Fruit fly (Drosophila melanogaster): ENCODE results near the gene mtd.
A peak's percentile ranks its signal among the peaks of the same experiment; 100 is the strongest.

mtd gene

dm6 chr3R:5392621-5393020 is 42.4 kb upstream of the mtd start, which contains the start of gene kkv (continued):
- 0 out of 3 replicates have a peak, but pooled peaks have one; percentile 41 for TF ChIP-seq mld (GFP tag; IDR thresholded peaks at IDR 0.05; ENCODE audit: partially characterized antibody)
- no peak for TF ChIP-seq Myb (GFP tag; optimal IDR thresholded peaks at IDR 0.05)
- peak; percentile 26; the same call in 1 of the 3 replicates for TF ChIP-seq ci (GFP tag; IDR thresholded peaks at IDR 0.05)
- TF ChIP-seq gt (GFP tag; IDR thresholded peaks at IDR 0.05): no peak
- TF ChIP-seq chinmo (GFP tag; IDR thresholded peaks at IDR 0.05; ENCODE audit: partially characterized antibody): peak; percentile 92
- peak; percentile 56 for TF ChIP-seq Jarid2 (GFP tag; optimal IDR thresholded peaks at IDR 0.05)
- TF ChIP-seq CG13287 (GFP tag; IDR thresholded peaks at IDR 0.05; ENCODE audit: partially characterized antibody): peak; percentile 18; the same call in 1 of the 2 replicates
- peak; percentile 37 for TF ChIP-seq oc (tag; optimal IDR thresholded peaks at IDR 0.05)
- no peak for TF ChIP-seq Taf1 (GFP tag; IDR thresholded peaks at IDR 0.05)
- no peak for TF ChIP-seq Trl (optimal IDR thresholded peaks at IDR 0.05)
- no peak for TF ChIP-seq Trl (GFP tag; optimal IDR thresholded peaks at IDR 0.05)
- TF ChIP-seq Poxn (GFP tag; IDR thresholded peaks at IDR 0.05): no peak
- peak; percentile 43 for TF ChIP-seq CG12769 (tag; optimal IDR thresholded peaks at IDR 0.05)
- TF ChIP-seq CG15601 (tag; optimal IDR thresholded peaks at IDR 0.05): no peak
- peak; percentile 85 for TF ChIP-seq CG11247 (GFP tag; IDR thresholded peaks at IDR 0.05)
- TF ChIP-seq tap (tag; optimal IDR thresholded peaks at IDR 0.05): no peak
- TF ChIP-seq aop (GFP tag; IDR thresholded peaks at IDR 0.05): no peak
- TF ChIP-seq D19B (GFP tag; optimal IDR thresholded peaks at IDR 0.05): no peak
- 0 out of 3 replicates have a peak, but pooled peaks have one; percentile 33 for TF ChIP-seq CG34422 (GFP tag; IDR thresholded peaks at IDR 0.05)
- TF ChIP-seq sd (tag; optimal IDR thresholded peaks at IDR 0.05): peak; percentile 45
- TF ChIP-seq bbx (GFP tag; IDR thresholded peaks at IDR 0.05; ENCODE audit: partially characterized antibody): peak; percentile 44
- TF ChIP-seq vvl (GFP tag; IDR thresholded peaks at IDR 0.05): peak; percentile 31; the same call in 1 of the 2 replicates
- TF ChIP-seq Med (GFP tag): peak; percentile 31
- TF ChIP-seq CG12942 (GFP tag; optimal IDR thresholded peaks at IDR 0.05): no peak
- peak; percentile 25; the same call in 1 of the 2 replicates for TF ChIP-seq sob (GFP tag; IDR thresholded peaks at IDR 0.05)
- TF ChIP-seq CG15073 (GFP tag; optimal IDR thresholded peaks at IDR 0.05): no peak
- TF ChIP-seq CG32772 (GFP tag; IDR thresholded peaks at IDR 0.05): no peak
- no peak for TF ChIP-seq CG18476 (GFP tag; optimal IDR thresholded peaks at IDR 0.05)
- peak; percentile 1 for TF ChIP-seq ewg (GFP tag; optimal IDR thresholded peaks at IDR 0.05)

dm6 chr3R:5392033-5392432 is 41.8 kb upstream of the mtd start:
- TF ChIP-seq Bdp1 (GFP tag; optimal IDR thresholded peaks at IDR 0.05) (no peak), Ets65A (GFP tag) (peak; percentile 30), Blimp-1 (GFP tag; optimal IDR thresholded peaks at IDR 0.05) (peak; percentile 96)

- TF ChIP-seq da (GFP tag; optimal IDR thresholded peaks at IDR 0.05) (no peak), CG12769 (tag; optimal IDR thresholded peaks at IDR 0.05) (peak; percentile 54), her (GFP tag; optimal IDR thresholded peaks at IDR 0.05) (no peak), sob (GFP tag; IDR thresholded peaks at IDR 0.05) (no peak), CG2678 (tag; optimal IDR thresholded peaks at IDR 0.05) (no peak), Ets65A (GFP tag) (peak; percentile 55), CG6175 (GFP tag; IDR thresholded peaks at IDR 0.05) (peak; percentile 53; the same call in 1 of the 3 replicates), grn (GFP tag; optimal IDR thresholded peaks at IDR 0.05) (peak; percentile 29), CG11093 (GFP tag; IDR thresholded peaks at IDR 0.05) (0 out of 3 replicates have a peak, but pooled peaks have one; percentile 14), sim (GFP tag; IDR thresholded peaks at IDR 0.05) (no peak), Rfx (GFP tag; IDR thresholded peaks at IDR 0.05) (peak; percentile 15; the same call in 1 of the 2 replicates), Drgx (GFP tag; IDR thresholded peaks at IDR 0.05) (0 out of 2 replicates have a peak, but pooled peaks have one; percentile 7), CG4404 (GFP tag; IDR thresholded peaks at IDR 0.05) (no peak), nom (GFP tag; optimal IDR thresholded peaks at IDR 0.05) (peak; percentile 33), Camta (GFP tag; optimal IDR thresholded peaks at IDR 0.05) (no peak), ewg (GFP tag; optimal IDR thresholded peaks at IDR 0.05) (no peak), CG18619 (GFP tag; optimal IDR thresholded peaks at IDR 0.05) (no peak), chif (GFP tag; optimal IDR thresholded peaks at IDR 0.05) (no peak), ap (GFP tag; IDR thresholded peaks at IDR 0.05) (no peak)
Measured at dm6 chr3R:5390095-5390663, 39.9 kb upstream of the mtd start.

All from whole organism, embryonic.